Worm (Caenorhabditis elegans): ENCODE results near the gene lipl-5.

lipl-5 gene

ce11 chrV:388397-388796 lies 2.9 kb downstream of the lipl-5 start, which contains the start of gene ZK6.6:
Gene ZK6.6, plus strand, starts transcription at chrV:388697.
- TF ChIP-seq unc-62 (GFP tag; optimal IDR thresholded peaks at IDR 0.05) (no peak), ceh-43 (GFP tag; optimal IDR thresholded peaks at IDR 0.05) (no peak), ceh-83 (GFP tag; optimal IDR thresholded peaks at IDR 0.05) (no peak), sptf-1 (tag; optimal IDR thresholded peaks at IDR 0.05) (no peak), mls-2 (tag; optimal IDR thresholded peaks at IDR 0.05) (no peak), nhr-76 (tag; optimal IDR thresholded peaks at IDR 0.05) (no peak), bed-3 (GFP tag; optimal IDR thresholded peaks at IDR 0.05) (no peak)

ce11 chrV:392199-392678 lies 6.7 kb downstream of the lipl-5 start, which contains the start of gene nhr-254:
Gene nhr-254, plus strand, starts transcription at chrV:392628.
- TF ChIP-seq ces-1 (GFP tag; optimal IDR thresholded peaks at IDR 0.05) = no peak
- no peak for TF ChIP-seq pha-4 (tag; optimal IDR thresholded peaks at IDR 0.05)
- no peak for TF ChIP-seq ceh-39 (tag; optimal IDR thresholded peaks at IDR 0.05)

ce11 chrV:396309-396708 lies 10.8 kb downstream of the lipl-5 start, which contains the start of gene nhr-253:
Gene nhr-253, plus strand, starts transcription at chrV:396593.
- TF ChIP-seq ztf-11 (tag; optimal IDR thresholded peaks at IDR 0.05) = no peak
- no peak for TF ChIP-seq blmp-1 (tag; optimal IDR thresholded peaks at IDR 0.05)
- no peak for TF ChIP-seq unc-39 (tag; optimal IDR thresholded peaks at IDR 0.05)
- TF ChIP-seq lin-32 (GFP tag; optimal IDR thresholded peaks at IDR 0.05) = no peak
- TF ChIP-seq cnd-1 (tag; optimal IDR thresholded peaks at IDR 0.05) = no peak
- TF ChIP-seq unc-62 (GFP tag; optimal IDR thresholded peaks at IDR 0.05) = no peak
- no peak for TF ChIP-seq M03D4.4 (tag; optimal IDR thresholded peaks at IDR 0.05)
- TF ChIP-seq mls-2 (tag; optimal IDR thresholded peaks at IDR 0.05) = no peak
- TF ChIP-seq tbx-8 (GFP tag; optimal IDR thresholded peaks at IDR 0.05) = no peak
- TF ChIP-seq ceh-39 (tag; optimal IDR thresholded peaks at IDR 0.05) = no peak
- TF ChIP-seq pha-4 (tag; optimal IDR thresholded peaks at IDR 0.05) = no peak
- TF ChIP-seq ceh-83 (GFP tag; optimal IDR thresholded peaks at IDR 0.05) = no peak
- no peak for TF ChIP-seq nhr-2 (tag; optimal IDR thresholded peaks at IDR 0.05)
- no peak for TF ChIP-seq snpc-4 (tag; optimal IDR thresholded peaks at IDR 0.05)
- TF ChIP-seq ham-2 (GFP tag; optimal IDR thresholded peaks at IDR 0.05) = no peak
- TF ChIP-seq mep-1 (tag; optimal IDR thresholded peaks at IDR 0.05) = no peak

DNA sequence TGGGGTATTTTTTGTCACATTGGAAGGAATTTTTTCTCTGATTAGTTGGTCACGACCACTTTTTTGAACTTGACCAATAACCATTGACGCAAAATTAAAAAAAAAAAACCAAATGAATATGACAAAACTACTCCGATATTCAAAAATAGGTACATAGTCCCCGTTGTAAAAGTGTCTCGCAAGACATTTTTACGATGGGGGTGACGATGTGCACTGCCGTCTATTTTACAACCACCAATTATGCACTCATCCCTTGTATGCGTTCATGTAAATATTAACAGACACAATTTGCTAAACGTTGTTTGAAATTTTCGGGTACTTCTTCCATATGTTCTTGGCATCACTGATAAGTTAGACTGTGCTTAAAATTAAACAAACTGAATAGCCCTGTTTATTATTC lies 14.2 kb downstream of the lipl-5 start, which contains the start of gene scl-27:
scl-27 (plus strand) TSS at position 301 of the 400 bp plus-strand sequence.
- TF ChIP-seq nhr-28 (tag; optimal IDR thresholded peaks at IDR 0.05) (no peak), ztf-11 (tag; optimal IDR thresholded peaks at IDR 0.05) (no peak), ceh-39 (tag; optimal IDR thresholded peaks at IDR 0.05) (no peak), zip-8 (tag; optimal IDR thresholded peaks at IDR 0.05) (no peak), lin-13 (tag; optimal IDR thresholded peaks at IDR 0.05) (no peak), ces-1 (GFP tag; optimal IDR thresholded peaks at IDR 0.05) (no peak), lsy-2 (tag; optimal IDR thresholded peaks at IDR 0.05) (no peak), bed-3 (GFP tag; optimal IDR thresholded peaks at IDR 0.05) (no peak), elt-1 (tag; optimal IDR thresholded peaks at IDR 0.05; ENCODE audit: borderline replicate concordance, insufficient read depth) (no peak), lin-32 (GFP tag; optimal IDR thresholded peaks at IDR 0.05) (no peak), unc-39 (tag; optimal IDR thresholded peaks at IDR 0.05) (no peak), drap-1 (GFP tag; optimal IDR thresholded peaks at IDR 0.05) (no peak), nhr-237 (tag; optimal IDR thresholded peaks at IDR 0.05) (no peak), flh-1 (GFP tag; optimal IDR thresholded peaks at IDR 0.05) (no peak), snpc-4 (tag; optimal IDR thresholded peaks at IDR 0.05) (no peak), ceh-83 (GFP tag; optimal IDR thresholded peaks at IDR 0.05) (no peak), cnd-1 (tag; optimal IDR thresholded peaks at IDR 0.05) (no peak), nhr-2 (tag; optimal IDR thresholded peaks at IDR 0.05) (no peak)

DNA sequence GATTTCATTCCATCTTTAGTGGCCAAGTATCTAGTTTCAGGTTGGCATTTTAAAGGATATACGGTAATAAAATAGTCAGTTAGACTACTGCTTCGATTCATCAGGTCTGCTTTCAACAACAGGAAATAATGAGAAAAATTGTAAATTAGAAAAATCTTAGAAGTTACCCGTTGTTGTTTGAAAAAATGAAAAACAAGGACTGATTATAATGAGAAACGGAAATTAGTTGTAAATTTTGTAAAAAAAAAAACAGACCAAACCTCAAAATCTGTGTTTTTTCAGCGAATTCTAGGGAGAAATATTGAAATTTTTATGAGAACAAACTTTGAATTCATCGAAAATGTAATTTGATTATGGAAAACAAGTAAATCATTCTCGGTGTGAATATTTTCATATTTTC lies 17.5 kb downstream of the lipl-5 start, which contains the start of gene srh-62:
srh-62 (minus strand) TSS at position 101 of the 400 bp plus-strand sequence.
- TF ChIP-seq tbx-8 (GFP tag; optimal IDR thresholded peaks at IDR 0.05) (no peak), ceh-39 (tag; optimal IDR thresholded peaks at IDR 0.05) (no peak), flh-1 (GFP tag; optimal IDR thresholded peaks at IDR 0.05) (no peak), nhr-28 (tag; optimal IDR thresholded peaks at IDR 0.05) (no peak), elt-1 (tag; optimal IDR thresholded peaks at IDR 0.05; ENCODE audit: borderline replicate concordance, insufficient read depth) (no peak), ces-1 (GFP tag; optimal IDR thresholded peaks at IDR 0.05) (no peak)

DNA sequence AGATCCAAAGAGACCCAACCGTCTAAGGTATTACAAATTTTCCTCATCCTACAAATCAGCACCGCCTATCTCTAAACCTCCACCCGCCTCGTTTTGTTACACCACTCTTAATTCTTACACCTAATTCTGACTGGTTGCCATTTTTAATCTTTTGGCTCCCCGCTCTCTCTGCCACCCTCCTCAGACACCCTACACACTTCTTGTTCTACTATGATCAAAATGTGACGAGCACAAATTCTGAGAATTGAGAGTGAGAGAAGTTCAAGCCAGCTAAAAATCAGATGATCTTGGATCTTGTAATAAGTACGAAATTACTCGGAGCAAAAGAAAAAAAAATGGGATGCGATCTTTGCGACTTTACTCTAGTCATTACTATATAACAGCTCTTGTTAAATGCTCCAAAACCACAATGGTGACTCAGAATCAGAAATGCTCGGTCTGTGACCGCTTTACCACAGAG lies 18.7 kb downstream of the lipl-5 start, which contains the start of gene nhr-252:
nhr-252 (plus strand) TSS at position 410 of the 460 bp plus-strand sequence.
- TF ChIP-seq unc-39 (tag; optimal IDR thresholded peaks at IDR 0.05) (no peak), unc-62 (GFP tag; optimal IDR thresholded peaks at IDR 0.05) (no peak), nhr-2 (tag; optimal IDR thresholded peaks at IDR 0.05) (no peak), blmp-1 (tag; optimal IDR thresholded peaks at IDR 0.05) (no peak), ceh-83 (GFP tag; optimal IDR thresholded peaks at IDR 0.05) (no peak), sptf-1 (tag; optimal IDR thresholded peaks at IDR 0.05) (no peak), unc-120 (tag; optimal IDR thresholded peaks at IDR 0.05; ENCODE audit: poor library complexity, severe bottlenecking) (no peak), drap-1 (GFP tag; optimal IDR thresholded peaks at IDR 0.05) (no peak), mep-1 (tag; optimal IDR thresholded peaks at IDR 0.05) (no peak), ham-2 (GFP tag; optimal IDR thresholded peaks at IDR 0.05) (no peak), cnd-1 (tag; optimal IDR thresholded peaks at IDR 0.05) (no peak), tbx-8 (GFP tag; optimal IDR thresholded peaks at IDR 0.05) (no peak), pha-4 (tag; optimal IDR thresholded peaks at IDR 0.05) (no peak), lin-13 (tag; optimal IDR thresholded peaks at IDR 0.05) (no peak), hlh-1 (tag; optimal IDR thresholded peaks at IDR 0.05) (no peak)

All from whole organism, mixed stage, embryonic.